Worm (Caenorhabditis elegans): ENCODE data around the gene srg-46.

DNA sequence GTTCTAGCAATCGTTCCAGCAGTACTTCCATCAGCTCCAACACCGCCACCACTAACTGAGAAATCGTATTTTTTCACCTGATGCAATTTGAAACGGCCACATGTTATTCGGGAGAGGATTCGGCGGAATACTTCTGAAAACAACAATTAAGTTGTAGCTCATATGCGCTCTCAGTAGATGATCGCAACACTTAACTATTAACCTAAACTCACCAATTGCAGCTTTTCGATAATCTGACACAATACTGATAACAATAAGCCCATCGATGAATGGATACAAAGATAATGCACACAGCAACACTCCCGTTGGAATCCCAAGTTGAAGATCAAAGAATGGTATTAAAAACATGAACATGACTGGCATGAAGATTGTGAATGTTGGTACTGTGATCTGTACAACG, 25.5 kb upstream of the srg-46 start:
- no peak for TF ChIP-seq nhr-77 (tag; optimal IDR thresholded peaks at IDR 0.05)
- TF ChIP-seq nhr-237 (tag; optimal IDR thresholded peaks at IDR 0.05) = no peak
- TF ChIP-seq ztf-11 (tag; optimal IDR thresholded peaks at IDR 0.05) = no peak
- TF ChIP-seq fkh-8 (tag; optimal IDR thresholded peaks at IDR 0.05) = no peak
- no peak for TF ChIP-seq skn-1 (tag; optimal IDR thresholded peaks at IDR 0.05)
- TF ChIP-seq elt-3 (tag; optimal IDR thresholded peaks at IDR 0.05) = no peak
- TF ChIP-seq snu-23 (GFP tag; optimal IDR thresholded peaks at IDR 0.05) = no peak
- TF ChIP-seq zag-1 (tag; optimal IDR thresholded peaks at IDR 0.05) = no peak
- TF ChIP-seq nhr-85 (tag) = no peak
- TF ChIP-seq rnt-1 (tag; optimal IDR thresholded peaks at IDR 0.05) = no peak
- TF ChIP-seq lsy-2 (tag; optimal IDR thresholded peaks at IDR 0.05) = no peak
- no peak for TF ChIP-seq nhr-28 (tag; optimal IDR thresholded peaks at IDR 0.05)
- TF ChIP-seq pax-3 (tag; optimal IDR thresholded peaks at IDR 0.05) = no peak

All from whole organism, L1 larva.